Worm (Caenorhabditis elegans) whole organism, L4 larva: ENCODE results near the gene C17H12.10.
"Not testable (repeated sequence)": the region's sequence is repeated elsewhere in the genome, so short reads cannot be mapped to it uniquely, and the experiment has no call there.

Source experiments
- jun-1 ChIP-seq: fragments of 150-350 bp; optimal IDR thresholded peaks from 2 replicates; lab custom pipeline; 2014; ENCODE audit warnings: missing biosample characterization, missing genetic modification reagents, missing genetic modification characterization
- lin-39 ChIP-seq: fragments of 150-350 bp; optimal IDR thresholded peaks from 2 replicates; lab custom pipeline; 2014; ENCODE audit warnings: missing biosample characterization, missing genetic modification reagents, missing genetic modification characterization
- mep-1 ChIP-seq: fragments of 150-350 bp; sonication (generic microtip); optimal IDR thresholded peaks from 3 replicates; lab custom pipeline; 2014; ENCODE audit warnings: missing biosample characterization, missing genetic modification characterization
- mes-2 ChIP-seq: sonication (generic microtip); optimal IDR thresholded peaks from 2 replicates; lab custom pipeline; 2016; ENCODE audit warnings: missing genotype, mild to moderate bottlenecking, missing genetic modification characterization, missing compliant biosample characterization; ENCODE audit not compliant: poor library complexity, severe bottlenecking
- nhr-28 ChIP-seq: fragments of 150-350 bp; optimal IDR thresholded peaks from 2 replicates; lab custom pipeline; 2014; ENCODE audit warnings: missing biosample characterization, missing genetic modification characterization
- nhr-77 ChIP-seq: fragments of 150-350 bp; optimal IDR thresholded peaks from 2 replicates; lab custom pipeline; 2014; ENCODE audit warnings: missing biosample characterization, missing genetic modification characterization

DNA sequence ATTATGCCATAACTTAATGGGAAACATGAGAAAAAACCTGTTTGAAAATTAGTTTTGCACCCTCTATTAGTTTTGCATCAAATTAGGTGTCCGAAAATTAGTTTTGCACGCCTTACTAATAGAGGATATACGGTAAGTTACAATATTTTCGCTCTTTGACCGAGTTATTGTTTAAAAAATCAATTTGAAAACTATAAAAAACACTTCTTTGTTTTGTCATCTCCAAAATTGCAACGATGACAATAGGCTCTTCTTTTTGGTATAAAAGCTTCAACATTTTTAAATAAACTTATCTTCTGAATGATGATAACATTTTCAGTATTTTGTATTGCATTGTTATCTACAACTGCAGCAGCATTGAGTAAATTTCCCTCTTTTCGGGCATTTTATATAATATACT lies 20.9 kb downstream of the C17H12.10 start, which contains the start of gene H20E11.2:
- TF ChIP-seq lin-39 (tag; lab: Kevin White, UChicago); jun-1; nhr-77; nhr-28; mes-2; mep-1: not testable (repeated sequence)
